Fruit fly (Drosophila melanogaster) whole organism, wandering third instar larva: ENCODE results near the gene mRpS33.

Experiments used
- CG32264 ChIP-seq: fragments of 200-800 bp; sonication (Bioruptor generic); optimal IDR thresholded peaks from 2 replicates; lab custom pipeline; 2016; ENCODE audit warnings: missing biosample characterization, missing genetic modification characterization
- Dfd ChIP-seq: fragments of >200 bp; optimal IDR thresholded peaks from 2 replicates; lab custom pipeline; 2017; ENCODE audit warnings: missing biosample characterization, missing genetic modification characterization
- HLH106 ChIP-seq: fragments of 200-800 bp; optimal IDR thresholded peaks from 3 replicates; lab custom pipeline; 2019; ENCODE audit warnings: missing biosample characterization, mild to moderate bottlenecking, missing genetic modification characterization, moderate library complexity
- Hr78 ChIP-seq: fragments of >200 bp; optimal IDR thresholded peaks from 2 replicates; lab custom pipeline; 2017; ENCODE audit warnings: missing biosample characterization, missing genetic modification characterization
- Jra ChIP-seq: sonication (Bioruptor generic); optimal IDR thresholded peaks from 2 replicates; lab custom pipeline; 2016; ENCODE audit warnings: missing biosample characterization, missing genetic modification characterization
- Rel ChIP-seq, 2 experiments: fragments of 200-800 bp; sonication (Bioruptor generic) in 1 of 2; optimal IDR thresholded peaks; 2 replicates in 1 of 2; 3 replicates in 1 of 2; lab custom pipeline; 2016 to 2019; ENCODE audit warnings: mild to moderate bottlenecking in 2 of 2, missing biosample characterization in 2 of 2, missing genetic modification characterization in 2 of 2, moderate library complexity in 1 of 2
- brk ChIP-seq: fragments of 200-800 bp; sonication (Bioruptor generic); optimal IDR thresholded peaks from 2 replicates; lab custom pipeline; 2016; ENCODE audit warnings: missing biosample characterization, mild to moderate bottlenecking, missing genetic modification characterization
- dl ChIP-seq, 2 experiments: fragments of 175-275, 200-275 bp in 1 of 2; fragments of 200-275 bp in 1 of 2; sonication (Bioruptor generic); optimal IDR thresholded peaks; lab custom pipeline; 2018; ENCODE audit warnings: mild to moderate bottlenecking in 2 of 2, missing biosample characterization in 2 of 2, missing genetic modification characterization in 2 of 2, moderate library complexity in 2 of 2; ENCODE audit not compliant: partially characterized antibody in 2 of 2, insufficient read depth in 1 of 2
- dmrt93B ChIP-seq: fragments of 200-800 bp; sonication (Bioruptor generic); optimal IDR thresholded peaks from 2 replicates; lab custom pipeline; 2018; ENCODE audit warnings: missing biosample characterization, mild to moderate bottlenecking, missing genetic modification characterization
- foxo ChIP-seq, 2 experiments: fragments of 200-800 bp; sonication (Bioruptor generic); optimal IDR thresholded peaks; 2 replicates in 1 of 2; 3 replicates in 1 of 2; lab custom pipeline; 2016 to 2017; ENCODE audit warnings: missing biosample characterization in 2 of 2, missing genetic modification characterization in 2 of 2
- fru ChIP-seq: fragments of 200-800 bp; sonication (Bioruptor generic); optimal IDR thresholded peaks from 3 replicates; lab custom pipeline; 2016; ENCODE audit warnings: missing biosample characterization, mild to moderate bottlenecking, missing genetic modification characterization
- jim ChIP-seq: fragments of 175-275, 200-325 bp; sonication (Bioruptor generic); optimal IDR thresholded peaks from 2 replicates; lab custom pipeline; 2016; ENCODE audit warnings: missing biosample characterization, mild to moderate bottlenecking, missing genetic modification characterization
- lola ChIP-seq: fragments of >200 bp; optimal IDR thresholded peaks from 2 replicates; lab custom pipeline; 2017; ENCODE audit warnings: missing biosample characterization, missing genetic modification characterization
- psq ChIP-seq: fragments of 200-800 bp; sonication (Bioruptor generic); optimal IDR thresholded peaks from 3 replicates; lab custom pipeline; 2017; ENCODE audit warnings: missing biosample characterization, mild to moderate bottlenecking, missing genetic modification characterization, moderate library complexity
- rgr ChIP-seq: fragments of 200-800 bp; sonication (Bioruptor generic); optimal IDR thresholded peaks from 3 replicates; lab custom pipeline; 2016; ENCODE audit warnings: missing biosample characterization, mild to moderate bottlenecking, missing genetic modification characterization
- sage ChIP-seq: fragments of 200-800 bp; sonication (Bioruptor generic); optimal IDR thresholded peaks from 2 replicates; lab custom pipeline; 2016; ENCODE audit warnings: missing biosample characterization, mild to moderate bottlenecking, missing genetic modification characterization
- sv ChIP-seq: fragments of 200-800 bp; sonication (Bioruptor generic); optimal IDR thresholded peaks from 3 replicates; lab custom pipeline; 2016; ENCODE audit warnings: missing biosample characterization, missing genetic modification characterization
- usp ChIP-seq: fragments of >200 bp; optimal IDR thresholded peaks from 2 replicates; lab custom pipeline; 2017; ENCODE audit warnings: missing biosample characterization, missing genetic modification characterization
- woc ChIP-seq: sonication (Bioruptor generic); optimal IDR thresholded peaks from 2 replicates; lab custom pipeline; 2016; ENCODE audit warnings: missing biosample characterization, mild to moderate bottlenecking, missing genetic modification characterization

The mRpS33 gene

dm6 chr3R:16387039-16387438 is 49.4 kb downstream of the mRpS33 start:
- TF ChIP-seq fru (GFP tag; lab: Kevin White, UChicago) (no peak), woc (GFP tag; lab: Kevin White, UChicago) (no peak), usp (GFP tag; lab: Kevin White, UChicago) (no peak), CG32264 (GFP tag; lab: Kevin White, UChicago) (no peak), Jra (no peak), lola (no peak), brk (GFP tag; lab: Kevin White, UChicago) (no peak), sage (GFP tag; lab: Kevin White, UChicago) (no peak), sv (no peak), dmrt93B (GFP tag; lab: Kevin White, UChicago) (no peak), Rel (GFP tag; optimal IDR thresholded peaks at IDR 0.05; lab: Kevin White, UChicago) (no peak), Rel (tag; optimal IDR thresholded peaks at IDR 0.05; lab: Kevin White, UChicago) (no peak), Hr78 (GFP tag; lab: Kevin White, UChicago) (no peak), dl (GFP tag; optimal IDR thresholded peaks at IDR 0.05; lab: Kevin White, UChicago; ENCODE audit: insufficient read depth in 1 of 2, partially characterized antibody in 2 of 2) (no peak), HLH106 (tag; lab: Kevin White, UChicago) (no peak), psq (GFP tag; lab: Kevin White, UChicago) (no peak), Dfd (GFP tag; lab: Kevin White, UChicago) (no peak), foxo (GFP tag; optimal IDR thresholded peaks at IDR 0.05; lab: Kevin White, UChicago) (no peak), rgr (no peak), jim (no peak)
